Worm (Caenorhabditis elegans) whole organism, L2 larva: ENCODE results near the gene unc-84.

Experiments
- C34F6.9 ChIP-seq: fragments of 150-350 bp; optimal IDR thresholded peaks from 2 replicates; lab custom pipeline; 2014; ENCODE audit warnings: missing biosample characterization, missing genetic modification characterization
- R02D3.7 ChIP-seq: fragments of 150-350 bp; optimal IDR thresholded peaks from 2 replicates; lab custom pipeline; 2014; ENCODE audit warnings: missing biosample characterization, missing genetic modification characterization
- aly-2 ChIP-seq: fragments of 150-350 bp; optimal IDR thresholded peaks from 2 replicates; lab custom pipeline; 2014; ENCODE audit warnings: missing biosample characterization, missing genetic modification characterization
- ceh-82 ChIP-seq: fragments of 150-350 bp; optimal IDR thresholded peaks from 2 replicates; lab custom pipeline; 2014; ENCODE audit warnings: missing biosample characterization, missing genetic modification characterization
- nhr-11 ChIP-seq: fragments of 150-350 bp; optimal IDR thresholded peaks from 2 replicates; lab custom pipeline; 2014; ENCODE audit warnings: missing biosample characterization, missing genetic modification characterization
- nhr-12 ChIP-seq: fragments of 150-350 bp; optimal IDR thresholded peaks from 2 replicates; lab custom pipeline; 2014; ENCODE audit warnings: missing biosample characterization, missing genetic modification characterization
- ztf-1 ChIP-seq: fragments of 200-800 bp; sonication (Bioruptor generic); conservative IDR thresholded peaks from 2 replicates; pipeline ENCODE4 v1.3.6; 2022; ENCODE audit warnings: missing genetic modification characterization, missing compliant biosample characterization
- ztf-11 ChIP-seq: sonication (generic microtip); optimal IDR thresholded peaks from 2 replicates; lab custom pipeline; 2017; ENCODE audit warnings: missing biosample characterization, missing genetic modification characterization

- TF ChIP-seq aly-2 (tag; lab: Kevin White, UChicago) (no peak), ztf-11 (tag; lab: Kevin White, UChicago) (no peak), ceh-82 (tag; lab: Kevin White, UChicago) (no peak), nhr-11 (tag; lab: Kevin White, UChicago) (no peak), nhr-12 (no peak), R02D3.7 (no peak), C34F6.9 (tag; lab: Kevin White, UChicago) (no peak), ztf-1 (GFP tag; lab: Robert Waterston, UW) (no peak)
These were observed 19.3 kb downstream of the unc-84 start, which contains the start of gene F54B11.8 for ce11 chrX:13603826-13604225.
